Worm (Caenorhabditis elegans) whole organism, late embryonic: Measurements from ENCODE around the gene srz-44.
"Not testable (repeated sequence)": the region's sequence is repeated elsewhere in the genome, so short reads cannot be mapped to it uniquely, and the experiment has no call there.

Experiments used
- C38D4.7 ChIP-seq: fragments of 200-800 bp; sonication (Bioruptor generic); optimal IDR thresholded peaks from 2 replicates; lab custom pipeline; 2018; ENCODE audit warnings: mild to moderate bottlenecking, missing genetic modification characterization, moderate library complexity, missing compliant biosample characterization
- F13H6.1 ChIP-seq: sonication (generic microtip); optimal IDR thresholded peaks from 2 replicates; lab custom pipeline; 2016; ENCODE audit warnings: missing genetic modification characterization, missing compliant biosample characterization
- T23F11.4 ChIP-seq: fragments of 200-800 bp; sonication (Bioruptor generic); optimal IDR thresholded peaks from 2 replicates; lab custom pipeline; 2018; ENCODE audit warnings: mild to moderate bottlenecking, missing genetic modification characterization, missing compliant biosample characterization
- ahr-1 ChIP-seq: sonication (generic microtip); optimal IDR thresholded peaks from 2 replicates; lab custom pipeline; 2016; ENCODE audit warnings: missing genetic modification characterization, missing compliant biosample characterization
- ama-1 ChIP-seq: fragments of 150-350 bp; optimal IDR thresholded peaks from 2 replicates; lab custom pipeline; 2014
- ceh-14 ChIP-seq: sonication (generic microtip); optimal IDR thresholded peaks from 2 replicates; lab custom pipeline; 2016; ENCODE audit warnings: missing genotype, missing genetic modification characterization, missing compliant biosample characterization
- ceh-19 ChIP-seq: fragments of 200-800 bp; sonication (Bioruptor generic); optimal IDR thresholded peaks from 2 replicates; lab custom pipeline; 2018; ENCODE audit warnings: mild to moderate bottlenecking, missing genetic modification characterization, missing compliant biosample characterization
- ceh-2 ChIP-seq: sonication (generic microtip); optimal IDR thresholded peaks from 2 replicates; lab custom pipeline; 2016; ENCODE audit warnings: missing genotype, missing genetic modification characterization, missing compliant biosample characterization
- ceh-22 ChIP-seq: sonication (generic microtip); optimal IDR thresholded peaks from 2 replicates; lab custom pipeline; 2017; ENCODE audit warnings: missing biosample characterization, missing genetic modification characterization
- ceh-34 ChIP-seq: sonication (generic microtip); optimal IDR thresholded peaks from 2 replicates; lab custom pipeline; 2016; ENCODE audit warnings: mild to moderate bottlenecking, missing genetic modification characterization, missing compliant biosample characterization
- ceh-45 ChIP-seq: fragments of 200-800 bp; sonication (Bioruptor generic); IDR thresholded peaks from 2 replicates; pipeline ENCODE4 v1.3.6; 2022; ENCODE audit warnings: missing genetic modification reagents, missing genetic modification characterization, missing compliant biosample characterization
- ceh-6 ChIP-seq: fragments of 200-800 bp; sonication (Bioruptor generic); optimal IDR thresholded peaks from 2 replicates; lab custom pipeline; 2018; ENCODE audit warnings: mild to moderate bottlenecking, missing genetic modification characterization, missing compliant biosample characterization
- ceh-9 ChIP-seq: sonication (generic microtip); optimal IDR thresholded peaks from 2 replicates; lab custom pipeline; 2016; ENCODE audit warnings: mild to moderate bottlenecking, missing genetic modification characterization, inconsistent platforms, missing compliant biosample characterization
- che-1 ChIP-seq: sonication (generic microtip); optimal IDR thresholded peaks from 2 replicates; lab custom pipeline; 2016; ENCODE audit warnings: mild to moderate bottlenecking, missing genetic modification characterization, missing compliant biosample characterization
- dmd-4 ChIP-seq: sonication (generic microtip); optimal IDR thresholded peaks from 2 replicates; lab custom pipeline; 2016; ENCODE audit warnings: borderline replicate concordance, missing genetic modification characterization, missing compliant biosample characterization
- dve-1 ChIP-seq: sonication (generic microtip); optimal IDR thresholded peaks from 2 replicates; lab custom pipeline; 2017; ENCODE audit warnings: antibody characterized with exemption, mild to moderate bottlenecking, missing genetic modification characterization, missing compliant biosample characterization
- elt-2 ChIP-seq: sonication (generic microtip); optimal IDR thresholded peaks from 2 replicates; lab custom pipeline; 2016; ENCODE audit warnings: missing genetic modification reagents, missing genetic modification characterization, missing compliant biosample characterization
- elt-4 ChIP-seq: sonication (generic microtip); optimal IDR thresholded peaks from 2 replicates; lab custom pipeline; 2016; ENCODE audit warnings: missing genetic modification characterization, missing compliant biosample characterization
- ets-4 ChIP-seq: sonication (generic microtip); optimal IDR thresholded peaks from 2 replicates; lab custom pipeline; 2016; ENCODE audit warnings: missing genetic modification characterization, missing compliant biosample characterization
- eyg-1 ChIP-seq: sonication (generic microtip); optimal IDR thresholded peaks from 2 replicates; lab custom pipeline; 2016; ENCODE audit warnings: missing genotype, missing genetic modification characterization, missing compliant biosample characterization
- fax-1 ChIP-seq: sonication (generic microtip); optimal IDR thresholded peaks from 2 replicates; lab custom pipeline; 2016; ENCODE audit warnings: missing genotype, missing genetic modification characterization, missing compliant biosample characterization
- fkh-10 ChIP-seq: fragments of 150-350 bp; optimal IDR thresholded peaks from 2 replicates; lab custom pipeline; 2014; ENCODE audit warnings: missing biosample characterization, missing genetic modification reagents, missing genetic modification characterization
- gmeb-2 ChIP-seq: sonication (generic microtip); optimal IDR thresholded peaks from 2 replicates; lab custom pipeline; 2016; ENCODE audit warnings: missing genetic modification characterization, inconsistent platforms, missing compliant biosample characterization
- hlh-13 ChIP-seq: fragments of 200-800 bp; sonication (Bioruptor generic); optimal IDR thresholded peaks from 2 replicates; lab custom pipeline; 2018; ENCODE audit warnings: mild to moderate bottlenecking, missing genetic modification characterization, missing compliant biosample characterization
- hlh-15 ChIP-seq: sonication (generic microtip); optimal IDR thresholded peaks from 2 replicates; lab custom pipeline; 2016; ENCODE audit warnings: missing genetic modification characterization, missing compliant biosample characterization
- hlh-6 ChIP-seq: sonication (generic microtip); optimal IDR thresholded peaks from 2 replicates; lab custom pipeline; 2016; ENCODE audit warnings: missing genotype, missing genetic modification characterization, missing compliant biosample characterization
- hlh-8 ChIP-seq: sonication (generic microtip); optimal IDR thresholded peaks from 2 replicates; lab custom pipeline; 2016; ENCODE audit warnings: missing genotype, missing genetic modification characterization, missing compliant biosample characterization
- lim-6 ChIP-seq: sonication (generic microtip); optimal IDR thresholded peaks from 2 replicates; lab custom pipeline; 2016; ENCODE audit warnings: missing genetic modification characterization, missing compliant biosample characterization
- lin-11 ChIP-seq: fragments of 200-800 bp; sonication (Bioruptor generic); optimal IDR thresholded peaks from 2 replicates; lab custom pipeline; 2018; ENCODE audit warnings: mild to moderate bottlenecking, missing genetic modification characterization, missing compliant biosample characterization
- nfya-1 ChIP-seq: sonication (generic microtip); optimal IDR thresholded peaks from 2 replicates; lab custom pipeline; 2017; ENCODE audit warnings: missing genetic modification characterization, mild to moderate bottlenecking, missing compliant biosample characterization, antibody characterized with exemption, moderate library complexity
- nhr-11 ChIP-seq: fragments of 150-350 bp; optimal IDR thresholded peaks from 2 replicates; lab custom pipeline; 2014; ENCODE audit warnings: missing biosample characterization, missing genetic modification characterization
- nhr-232 ChIP-seq: sonication (generic microtip); optimal IDR thresholded peaks from 2 replicates; lab custom pipeline; 2016; ENCODE audit warnings: missing genetic modification characterization, missing compliant biosample characterization
- npax-4 ChIP-seq: sonication (generic microtip); optimal IDR thresholded peaks from 2 replicates; lab custom pipeline; 2016; ENCODE audit warnings: missing genetic modification characterization, missing compliant biosample characterization
- pax-1 ChIP-seq: fragments of 150-350 bp; optimal IDR thresholded peaks from 2 replicates; lab custom pipeline; 2014; ENCODE audit warnings: missing biosample characterization, missing genetic modification characterization
- pha-4 ChIP-seq: fragments of 150-350 bp; optimal IDR thresholded peaks from 2 replicates; lab custom pipeline; 2018; ENCODE audit warnings: missing biosample characterization, missing genetic modification reagents, missing genetic modification characterization
- pqm-1 ChIP-seq: sonication (generic microtip); optimal IDR thresholded peaks from 2 replicates; lab custom pipeline; 2016; ENCODE audit warnings: missing genetic modification characterization, missing compliant biosample characterization
- ref-2 ChIP-seq: sonication (generic microtip); optimal IDR thresholded peaks from 2 replicates; lab custom pipeline; 2016; ENCODE audit warnings: missing genetic modification characterization, missing compliant biosample characterization
- rnt-1 ChIP-seq: sonication (generic microtip); optimal IDR thresholded peaks from 2 replicates; lab custom pipeline; 2016; ENCODE audit warnings: missing genetic modification characterization, missing compliant biosample characterization
- sox-4 ChIP-seq: sonication (generic microtip); optimal IDR thresholded peaks from 2 replicates; lab custom pipeline; 2017; ENCODE audit warnings: mild to moderate bottlenecking, missing genetic modification characterization, inconsistent platforms, missing compliant biosample characterization
- syd-9 ChIP-seq: sonication (generic microtip); optimal IDR thresholded peaks from 2 replicates; lab custom pipeline; 2016; ENCODE audit warnings: mild to moderate bottlenecking, missing genetic modification characterization, moderate library complexity, missing compliant biosample characterization
- tbx-7 ChIP-seq: sonication (generic microtip); optimal IDR thresholded peaks from 2 replicates; lab custom pipeline; 2016; ENCODE audit warnings: missing genotype, missing genetic modification characterization, missing compliant biosample characterization
- ttx-3 ChIP-seq: sonication (generic microtip); optimal IDR thresholded peaks from 2 replicates; lab custom pipeline; 2016; ENCODE audit warnings: missing genetic modification reagents, missing genetic modification characterization, missing compliant biosample characterization
- unc-3 ChIP-seq, 2 experiments: fragments of 200-800 bp in 1 of 2; sonication (Bioruptor generic) in 1 of 2; sonication (generic microtip) in 1 of 2; conservative IDR thresholded peaks in 1 of 2; optimal IDR thresholded peaks in 1 of 2; 2 replicates each; pipeline versions ENCODE4 v1.3.6 to Lab custom; 2016 to 2022; ENCODE audit warnings: missing compliant biosample characterization in 2 of 2, missing genetic modification characterization in 2 of 2, missing genetic modification reagents in 1 of 2
- zip-5 ChIP-seq: sonication (generic microtip); optimal IDR thresholded peaks from 2 replicates; lab custom pipeline; 2016; ENCODE audit warnings: missing genetic modification characterization, missing compliant biosample characterization

The srz-44 gene

DNA sequence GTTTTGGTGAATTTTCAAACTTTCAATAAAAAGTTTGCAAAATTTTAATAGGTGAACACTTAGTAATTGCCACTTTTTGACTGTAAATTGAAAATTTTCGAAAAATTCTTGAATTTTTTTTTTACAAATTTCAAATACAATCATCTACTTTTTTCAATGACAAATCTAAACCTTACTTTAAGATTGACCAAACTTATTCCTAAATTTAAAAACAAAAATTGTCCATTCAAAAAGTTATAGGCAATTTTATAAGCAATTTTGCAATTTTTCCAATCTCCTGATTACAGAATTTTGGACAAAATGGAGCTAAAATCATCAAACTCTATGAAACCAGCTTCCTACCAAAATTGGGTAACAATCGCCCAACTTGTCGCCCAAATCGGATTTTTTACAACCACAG lies 5.8 kb upstream of the srz-44 start, which contains the start of gene str-23:
Gene str-23, plus strand, starts transcription at position 301 of the 400 bp plus-strand sequence.
- TF ChIP-seq fax-1 (tag; lab: Kevin White, UChicago) (no peak), ceh-6 (GFP tag; lab: Kevin White, UChicago) (no peak), hlh-8 (no peak), T23F11.4 (no peak), rnt-1 (tag; lab: Kevin White, UChicago) (no peak), C38D4.7 (GFP tag; lab: Kevin White, UChicago) (no peak), ceh-22 (tag; lab: Kevin White, UChicago) (no peak), pqm-1 (no peak), hlh-6 (no peak), nfya-1 (tag; lab: Kevin White, UChicago) (no peak), npax-4 (tag; lab: Kevin White, UChicago) (no peak), ahr-1 (tag; lab: Kevin White, UChicago) (no peak), fkh-10 (GFP tag; lab: Kevin White, UChicago) (no peak), tbx-7 (tag; lab: Kevin White, UChicago) (no peak), gmeb-2 (tag; lab: Kevin White, UChicago) (no peak), ceh-34 (tag; lab: Kevin White, UChicago) (no peak), ceh-14 (no peak), pha-4 (no peak)

- not testable (repeated sequence) for TF ChIP-seq hlh-15, dmd-4, fax-1 (tag; lab: Kevin White, UChicago)
These were observed 4.4 kb upstream of the srz-44 start, which contains the start of gene C55A1.4 for ce11 chrV:15643192-15643591. Gene C55A1.4, minus strand, starts transcription at chrV:15643292.

- no peak for TF ChIP-seq ttx-3 (tag; lab: Kevin White, UChicago)
- TF ChIP-seq lim-6 (tag; lab: Kevin White, UChicago) = no peak
- no peak for TF ChIP-seq ceh-6 (GFP tag; lab: Kevin White, UChicago)
- no peak for TF ChIP-seq pax-1 (tag; lab: Kevin White, UChicago)
- no peak for TF ChIP-seq ceh-2 (tag; lab: Kevin White, UChicago)
- no peak for TF ChIP-seq ceh-14
- no peak for TF ChIP-seq ets-4
- TF ChIP-seq che-1 (tag; lab: Kevin White, UChicago) = no peak
- TF ChIP-seq ref-2 = no peak
- TF ChIP-seq F13H6.1 = no peak
- no peak for TF ChIP-seq elt-2
- no peak for TF ChIP-seq ceh-22 (tag; lab: Kevin White, UChicago)
- TF ChIP-seq dve-1 (tag; lab: Kevin White, UChicago) = no peak
- no peak for TF ChIP-seq nhr-232 (tag; lab: Kevin White, UChicago)
- no peak for TF ChIP-seq fax-1 (tag; lab: Kevin White, UChicago)
These were observed 9.2 kb downstream of the srz-44 start, which contains the start of gene str-248 for ce11 chrV:15629543-15629942. Gene str-248, minus strand, starts transcription at chrV:15629643.

DNA sequence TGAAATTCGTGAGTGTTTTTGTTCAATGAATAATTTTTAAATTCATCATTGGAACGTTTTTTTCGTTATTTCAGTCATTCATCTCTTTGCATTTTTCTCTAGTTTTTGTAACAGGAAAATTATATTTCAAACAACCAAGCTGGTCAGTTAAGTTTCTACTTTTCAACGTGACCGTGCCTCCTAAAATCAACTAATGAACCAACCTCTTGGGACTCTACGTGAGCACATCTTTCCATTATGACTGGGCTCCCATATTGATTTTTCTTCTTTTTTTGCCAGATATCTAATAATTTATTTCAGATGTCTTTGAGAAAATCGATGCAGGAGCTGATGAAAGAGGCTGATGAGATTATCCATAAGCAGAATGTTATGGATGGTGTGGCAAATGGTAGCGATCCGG lies 13.2 kb downstream of the srz-44 start, which contains the start of gene C55A1.11:
Gene C55A1.11, plus strand, starts transcription at position 301 of the 400 bp plus-strand sequence.
- no peak for TF ChIP-seq ceh-19 (GFP tag; lab: Kevin White, UChicago)
- TF ChIP-seq unc-3 (GFP tag; conservative IDR thresholded peaks at IDR 0.05; lab: Robert Waterston, UW) = no peak
- TF ChIP-seq unc-3 (tag; optimal IDR thresholded peaks at IDR 0.05; lab: Kevin White, UChicago) = no peak
- TF ChIP-seq sox-4 (tag; lab: Kevin White, UChicago) = no peak
- TF ChIP-seq ceh-45 = no peak
- TF ChIP-seq eyg-1 (tag; lab: Kevin White, UChicago) = no peak
- TF ChIP-seq gmeb-2 (tag; lab: Kevin White, UChicago) = no peak
- TF ChIP-seq dve-1 (tag; lab: Kevin White, UChicago) = no peak
- TF ChIP-seq zip-5 (tag; lab: Kevin White, UChicago) = no peak
- no peak for TF ChIP-seq nfya-1 (tag; lab: Kevin White, UChicago)
- no peak for TF ChIP-seq lin-11
- TF ChIP-seq fax-1 (tag; lab: Kevin White, UChicago) = no peak
- TF ChIP-seq ceh-9 (tag; lab: Kevin White, UChicago) = no peak
- TF ChIP-seq syd-9 (tag; lab: Kevin White, UChicago) = no peak
- no peak for TF ChIP-seq elt-4 (tag; lab: Kevin White, UChicago)
- TF ChIP-seq ama-1 (lab: Kevin White, UChicago) = no peak
- TF ChIP-seq hlh-13 = no peak
- TF ChIP-seq nhr-11 (tag; lab: Kevin White, UChicago) = no peak
